Fruit fly (Drosophila melanogaster) whole organism, wandering third instar larva: ENCODE measurements around the gene Sp1.

ENCODE experiments used
- HLH106 ChIP-seq: fragments of 200-800 bp; optimal IDR thresholded peaks from 3 replicates; lab custom pipeline; 2019; ENCODE audit warnings: missing biosample characterization, mild to moderate bottlenecking, missing genetic modification characterization, moderate library complexity
- Hr83 ChIP-seq: fragments of 200-300 bp; sonication (Bioruptor generic); optimal IDR thresholded peaks from 2 replicates; lab custom pipeline; 2016; ENCODE audit warnings: missing biosample characterization, mild to moderate bottlenecking, missing genetic modification characterization, moderate library complexity; ENCODE audit not compliant: poor library complexity, severe bottlenecking
- Rel ChIP-seq, 2 experiments: fragments of 200-800 bp; sonication (Bioruptor generic) in 1 of 2; optimal IDR thresholded peaks; 2 replicates in 1 of 2; 3 replicates in 1 of 2; lab custom pipeline; 2016 to 2019; ENCODE audit warnings: mild to moderate bottlenecking in 2 of 2, missing biosample characterization in 2 of 2, missing genetic modification characterization in 2 of 2, moderate library complexity in 1 of 2
- fru ChIP-seq: fragments of 200-800 bp; sonication (Bioruptor generic); optimal IDR thresholded peaks from 3 replicates; lab custom pipeline; 2016; ENCODE audit warnings: missing biosample characterization, mild to moderate bottlenecking, missing genetic modification characterization
- h ChIP-seq: fragments of 200-800 bp; sonication (Bioruptor generic); optimal IDR thresholded peaks from 3 replicates; lab custom pipeline; 2016; ENCODE audit warnings: missing biosample characterization, mild to moderate bottlenecking, missing genetic modification characterization
- rgr ChIP-seq: fragments of 200-800 bp; sonication (Bioruptor generic); optimal IDR thresholded peaks from 3 replicates; lab custom pipeline; 2016; ENCODE audit warnings: missing biosample characterization, mild to moderate bottlenecking, missing genetic modification characterization
- sage ChIP-seq: fragments of 200-800 bp; sonication (Bioruptor generic); optimal IDR thresholded peaks from 2 replicates; lab custom pipeline; 2016; ENCODE audit warnings: missing biosample characterization, mild to moderate bottlenecking, missing genetic modification characterization

DNA sequence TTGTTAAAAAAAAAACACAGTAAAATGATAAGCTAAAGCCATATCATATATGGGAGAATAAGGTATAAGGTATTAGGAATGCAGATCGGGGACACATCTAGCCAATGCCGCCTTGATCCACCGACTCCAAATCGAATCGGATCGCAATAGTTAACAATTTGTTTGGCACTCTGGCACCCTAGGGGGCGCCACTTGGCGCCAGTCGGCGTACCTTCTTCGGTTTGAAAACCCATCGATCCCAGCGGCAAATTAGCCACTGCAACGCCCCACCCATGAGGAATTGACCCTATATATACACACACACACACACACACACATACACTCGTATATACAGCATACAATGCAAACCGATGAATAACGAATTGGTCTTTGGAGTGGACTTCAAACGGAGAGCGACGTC lies 19.8 kb downstream of the Sp1 start:
- no peak for TF ChIP-seq h
- no peak for TF ChIP-seq HLH106 (tag; lab: Kevin White, UChicago)
- TF ChIP-seq Rel (GFP tag; optimal IDR thresholded peaks at IDR 0.05; lab: Kevin White, UChicago): no peak
- TF ChIP-seq Rel (tag; optimal IDR thresholded peaks at IDR 0.05; lab: Kevin White, UChicago): no peak
- TF ChIP-seq rgr (GFP tag; lab: Kevin White, UChicago): no peak
- TF ChIP-seq fru (GFP tag; lab: Kevin White, UChicago): no peak
- no peak for TF ChIP-seq Hr83 (GFP tag; lab: Kevin White, UChicago)
- no peak for TF ChIP-seq sage (GFP tag; lab: Kevin White, UChicago)
